Fruit fly (Drosophila melanogaster) whole organism, embryonic: ENCODE measurements around the gene CG7656.

Experiments used
- Adf1 ChIP-seq: fragments of 200-800 bp; sonication (Bioruptor generic); IDR thresholded peaks from 2 replicates; pipeline ENCODE4 v1.3.6; 2022; ENCODE audit warnings: missing biosample characterization, missing genetic modification characterization
- Atf3 ChIP-seq: fragments of 200-800 bp; sonication (Bioruptor generic); optimal IDR thresholded peaks from 3 replicates; lab custom pipeline; 2016; ENCODE audit warnings: missing biosample characterization, missing genetic modification characterization
- CG10431 ChIP-seq: fragments of 200-800 bp; sonication (Bioruptor generic); optimal IDR thresholded peaks from 3 replicates; lab custom pipeline; 2018; ENCODE audit warnings: missing biosample characterization, mild to moderate bottlenecking, missing genetic modification characterization
- CG11456 ChIP-seq: fragments of 200-800 bp; sonication (Bioruptor generic); IDR thresholded peaks from 3 replicates; pipeline ENCODE4 v1.3.6; 2022; ENCODE audit warnings: missing biosample characterization, missing genetic modification characterization
- CG12219 ChIP-seq: fragments of 200-800 bp; sonication (Bioruptor generic); optimal IDR thresholded peaks from 3 replicates; lab custom pipeline; 2018; ENCODE audit warnings: missing biosample characterization, mild to moderate bottlenecking, missing genetic modification characterization
- CG12769 ChIP-seq: fragments of 200-800 bp; sonication (Bioruptor generic); optimal IDR thresholded peaks from 2 replicates; lab custom pipeline; 2019; ENCODE audit warnings: missing biosample characterization, mild to moderate bottlenecking, missing genetic modification characterization, moderate library complexity
- CG13287 ChIP-seq: fragments of 200-800 bp; sonication (Bioruptor generic); IDR thresholded peaks from 2 replicates; pipeline ENCODE4 v1.3.6; 2022; ENCODE audit warnings: missing biosample characterization, missing genetic modification characterization; ENCODE audit not compliant: partially characterized antibody
- CG17612 ChIP-seq: fragments of 200-800 bp; sonication (Bioruptor generic); IDR thresholded peaks from 2 replicates; pipeline ENCODE4 v1.3.6; 2022; ENCODE audit warnings: missing biosample characterization, missing genetic modification characterization
- CG2129 ChIP-seq: fragments of 200-800 bp; sonication (Bioruptor generic); IDR thresholded peaks from 2 replicates; pipeline ENCODE4 v1.3.6; 2022; ENCODE audit warnings: missing biosample characterization, missing genetic modification characterization; ENCODE audit not compliant: partially characterized antibody
- CG3407 ChIP-seq: fragments of 200-800 bp; sonication (Bioruptor generic); optimal IDR thresholded peaks from 2 replicates; lab custom pipeline; 2018; ENCODE audit warnings: missing biosample characterization, mild to moderate bottlenecking, missing genetic modification characterization
- CG6175 ChIP-seq: fragments of 200-800 bp; sonication (Bioruptor generic); IDR thresholded peaks from 3 replicates; pipeline ENCODE4 v1.3.6; 2022; ENCODE audit warnings: missing biosample characterization, missing genetic modification characterization
- CG7786 ChIP-seq: fragments of 200-800 bp; sonication (Bioruptor generic); optimal IDR thresholded peaks from 2 replicates; lab custom pipeline; 2016; ENCODE audit warnings: missing biosample characterization, missing genetic modification characterization
- CG8290 ChIP-seq, 3 experiments: fragments of 200-800 bp; sonication (Bioruptor generic); optimal IDR thresholded peaks; 2 replicates each; lab custom pipeline; 2016 to 2019; ENCODE audit warnings: missing biosample characterization in 3 of 3, missing genetic modification characterization in 3 of 3, mild to moderate bottlenecking in 2 of 3, moderate library complexity in 1 of 3
- Chrac-16 ChIP-seq: fragments of 200-800 bp; sonication (Bioruptor generic); optimal IDR thresholded peaks from 3 replicates; lab custom pipeline; 2016; ENCODE audit warnings: missing biosample characterization, missing genetic modification characterization
- Doc3 ChIP-seq: fragments of 200-800 bp; sonication (Bioruptor generic); IDR thresholded peaks from 3 replicates; pipeline ENCODE4 v1.3.6; 2022; ENCODE audit warnings: missing biosample characterization, missing genetic modification characterization; ENCODE audit not compliant: partially characterized antibody
- Dref ChIP-seq: fragments of 200-800 bp; sonication (Bioruptor generic); IDR thresholded peaks from 2 replicates; pipeline ENCODE4 v1.3.6; 2022; ENCODE audit warnings: missing biosample characterization, missing genetic modification characterization
- Drgx ChIP-seq: fragments of 200-800 bp; sonication (Bioruptor generic); IDR thresholded peaks from 2 replicates; pipeline ENCODE4 v1.3.6; 2022; ENCODE audit warnings: missing biosample characterization, missing genetic modification characterization
- E2f2 ChIP-seq: fragments of 200-800 bp; sonication (Bioruptor generic); IDR thresholded peaks from 2 replicates; pipeline ENCODE4 v1.3.6; 2022; ENCODE audit warnings: missing biosample characterization, missing genetic modification characterization
- ERR ChIP-seq: fragments of 200-800 bp; sonication (Bioruptor generic); optimal IDR thresholded peaks from 2 replicates; lab custom pipeline; 2016; ENCODE audit warnings: missing biosample characterization, missing genetic modification characterization
- Elba2 ChIP-seq: fragments of 200-800 bp; sonication (Bioruptor generic); optimal IDR thresholded peaks from 3 replicates; lab custom pipeline; 2016; ENCODE audit warnings: missing biosample characterization, missing genetic modification characterization
- Hr51 ChIP-seq, 2 experiments: fragments of 200-800 bp; sonication (Bioruptor generic); optimal IDR thresholded peaks; 2 replicates in 1 of 2; 3 replicates in 1 of 2; lab custom pipeline; 2016 to 2018; ENCODE audit warnings: missing biosample characterization in 2 of 2, missing genetic modification characterization in 2 of 2, mild to moderate bottlenecking in 1 of 2, moderate library complexity in 1 of 2
- Hr78 ChIP-seq, 2 experiments: fragments of 200-800 bp in 1 of 2; fragments of >200 bp in 1 of 2; sonication (Bioruptor generic) in 1 of 2; optimal IDR thresholded peaks; 2 replicates each; lab custom pipeline; 2017 to 2019; ENCODE audit warnings: missing biosample characterization in 2 of 2, missing genetic modification characterization in 2 of 2, mild to moderate bottlenecking in 1 of 2, moderate library complexity in 1 of 2
- Lpt ChIP-seq: fragments of >200 bp; optimal IDR thresholded peaks from 2 replicates; lab custom pipeline; 2018; ENCODE audit warnings: missing biosample characterization, missing genetic modification characterization
- Oaz ChIP-seq: fragments of 200-800 bp; sonication (Bioruptor generic); IDR thresholded peaks from 2 replicates; pipeline ENCODE4 v1.3.6; 2022; ENCODE audit warnings: missing biosample characterization, missing genetic modification characterization
- Ravus ChIP-seq: fragments of 200-800 bp; sonication (Bioruptor generic); IDR thresholded peaks from 2 replicates; pipeline ENCODE4 v1.3.6; 2022; ENCODE audit warnings: missing biosample characterization, missing genetic modification characterization
- abd-A ChIP-seq: fragments of 200-800 bp; sonication (Bioruptor generic); optimal IDR thresholded peaks from 3 replicates; lab custom pipeline; 2019; ENCODE audit warnings: missing biosample characterization, mild to moderate bottlenecking, missing genetic modification characterization, moderate library complexity
- al ChIP-seq: fragments of 200-800 bp; sonication (Bioruptor generic); IDR thresholded peaks from 2 replicates; pipeline ENCODE4 v1.3.6; 2022; ENCODE audit warnings: missing biosample characterization, missing genetic modification characterization
- bbx ChIP-seq: fragments of 200-800 bp; sonication (Bioruptor generic); IDR thresholded peaks from 2 replicates; pipeline ENCODE4 v1.3.6; 2022; ENCODE audit warnings: missing biosample characterization, missing genetic modification characterization; ENCODE audit not compliant: partially characterized antibody
- bowl ChIP-seq: fragments of 200-800 bp; sonication (Bioruptor generic); IDR thresholded peaks from 2 replicates; pipeline ENCODE4 v1.3.6; 2022; ENCODE audit warnings: missing biosample characterization, missing genetic modification characterization
- cato ChIP-seq: fragments of 200-800 bp; sonication (Bioruptor generic); optimal IDR thresholded peaks from 2 replicates; lab custom pipeline; 2016; ENCODE audit warnings: missing biosample characterization, missing genetic modification characterization, borderline replicate concordance
- croc ChIP-seq: fragments of 200-800 bp; sonication (Bioruptor generic); conservative IDR thresholded peaks from 3 replicates; pipeline ENCODE4 v1.3.6; 2022; ENCODE audit warnings: missing biosample characterization, missing genetic modification characterization
- cwo ChIP-seq: fragments of 200-800 bp; sonication (Bioruptor generic); optimal IDR thresholded peaks from 3 replicates; lab custom pipeline; 2017; ENCODE audit warnings: missing biosample characterization, missing genetic modification characterization, mild to moderate bottlenecking, moderate library complexity, missing genetic modification reagents
- gem ChIP-seq: fragments of 200-800 bp; sonication (Bioruptor generic); optimal IDR thresholded peaks from 2 replicates; lab custom pipeline; 2019; ENCODE audit warnings: missing biosample characterization, mild to moderate bottlenecking, missing genetic modification characterization, moderate library complexity
- gfzf ChIP-seq: fragments of 200-800 bp; sonication (Bioruptor generic); optimal IDR thresholded peaks from 2 replicates; lab custom pipeline; 2016; ENCODE audit warnings: missing biosample characterization, mild to moderate bottlenecking, missing genetic modification characterization, moderate library complexity
- insv ChIP-seq, 2 experiments: fragments of 200-800 bp; sonication (Bioruptor generic); optimal IDR thresholded peaks; 3 replicates each; lab custom pipeline; 2016 to 2018; ENCODE audit warnings: missing biosample characterization in 2 of 2, missing genetic modification characterization in 2 of 2
- jigr1 ChIP-seq: fragments of 200-800 bp; sonication (Bioruptor generic); IDR thresholded peaks from 3 replicates; pipeline ENCODE4 v1.3.6; 2022; ENCODE audit warnings: missing biosample characterization, missing genetic modification characterization
- klu ChIP-seq: fragments of 200-800 bp; sonication (Bioruptor generic); IDR thresholded peaks from 2 replicates; pipeline ENCODE4 v1.3.6; 2022; ENCODE audit warnings: missing biosample characterization, missing genetic modification characterization
- mam ChIP-seq: fragments of 200-800 bp; sonication (Bioruptor generic); optimal IDR thresholded peaks from 3 replicates; lab custom pipeline; 2016; ENCODE audit warnings: missing biosample characterization, missing genetic modification characterization
- mld ChIP-seq: fragments of 200-800 bp; sonication (Bioruptor generic); IDR thresholded peaks from 3 replicates; pipeline ENCODE4 v1.3.6; 2022; ENCODE audit warnings: missing biosample characterization, missing genetic modification characterization; ENCODE audit not compliant: partially characterized antibody
- peb ChIP-seq: fragments of 200-800 bp; sonication (Bioruptor generic); IDR thresholded peaks from 2 replicates; pipeline ENCODE4 v1.3.6; 2022; ENCODE audit warnings: missing biosample characterization, missing genetic modification characterization
- phol ChIP-seq: fragments of 200-800 bp; sonication (Bioruptor generic); optimal IDR thresholded peaks from 3 replicates; lab custom pipeline; 2018; ENCODE audit warnings: missing biosample characterization, mild to moderate bottlenecking, missing genetic modification characterization, moderate library complexity
- repo ChIP-seq: fragments of 200-800 bp; sonication (Bioruptor generic); optimal IDR thresholded peaks from 2 replicates; lab custom pipeline; 2016; ENCODE audit warnings: missing biosample characterization, missing genetic modification characterization
- salm ChIP-seq: fragments of 200-800 bp; sonication (Bioruptor generic); optimal IDR thresholded peaks from 2 replicates; lab custom pipeline; 2018; ENCODE audit warnings: missing biosample characterization, mild to moderate bottlenecking, missing genetic modification characterization
- sens-2 ChIP-seq: fragments of 200-800 bp; sonication (Bioruptor generic); IDR thresholded peaks from 2 replicates; pipeline ENCODE4 v1.3.6; 2022; ENCODE audit warnings: missing biosample characterization, missing genetic modification characterization
- ssp ChIP-seq: fragments of 200-800 bp; sonication (Bioruptor generic); IDR thresholded peaks from 2 replicates; pipeline ENCODE4 v1.3.6; 2022; ENCODE audit warnings: missing biosample characterization, missing genetic modification characterization
- tio ChIP-seq: fragments of 200-800 bp; sonication (Bioruptor generic); optimal IDR thresholded peaks from 2 replicates; lab custom pipeline; 2017; ENCODE audit warnings: missing biosample characterization, missing genetic modification characterization, inconsistent platforms
- tx ChIP-seq: fragments of 200-800 bp; sonication (Bioruptor generic); optimal IDR thresholded peaks from 2 replicates; lab custom pipeline; 2016; ENCODE audit warnings: missing biosample characterization, missing genetic modification characterization
- vvl ChIP-seq: fragments of 200-800 bp; sonication (Bioruptor generic); IDR thresholded peaks from 2 replicates; pipeline ENCODE4 v1.3.6; 2022; ENCODE audit warnings: missing biosample characterization, missing genetic modification characterization
- wdn ChIP-seq: fragments of 200-800 bp; sonication (Bioruptor generic); IDR thresholded peaks from 2 replicates; pipeline ENCODE4 v1.3.6; 2022; ENCODE audit warnings: missing biosample characterization, missing genetic modification characterization
- wek ChIP-seq: fragments of 200-800 bp; sonication (Bioruptor generic); optimal IDR thresholded peaks from 3 replicates; lab custom pipeline; 2018; ENCODE audit warnings: missing biosample characterization, mild to moderate bottlenecking, missing genetic modification characterization, moderate library complexity

The CG7656 gene

dm6 chr3L:15537916-15538581 is 49.9 kb downstream of the CG7656 start (continued):
- TF ChIP-seq CG3407 (GFP tag; lab: Kevin White, UChicago) (peak; percentile 55), Ravus (GFP tag; lab: Robert Waterston, UW) (no peak), E2f2 (no peak), Drgx (GFP tag; lab: Robert Waterston, UW) (peak; percentile 56), ssp (GFP tag; lab: Robert Waterston, UW) (peak; percentile 19; the same call in 1 of the 2 replicates), CG8290 (GFP tag; optimal IDR thresholded peaks at IDR 0.05; lab: Kevin White, UChicago) (no peak), CG8290 (tag; optimal IDR thresholded peaks at IDR 0.05; lab: Kevin White, UChicago) (no peak), CG12219 (GFP tag; lab: Kevin White, UChicago) (peak; percentile 0), Doc3 (GFP tag; lab: Robert Waterston, UW) (no peak), croc (GFP tag; lab: Robert Waterston, UW) (peak; percentile 21; the same call in 1 of the 3 replicates), tio (GFP tag; lab: Kevin White, UChicago) (peak; percentile 68), CG10431 (GFP tag; lab: Kevin White, UChicago) (peak; percentile 6), insv (GFP tag; optimal IDR thresholded peaks at IDR 0.05; lab: Kevin White, UChicago) (no peak), mam (GFP tag; lab: Kevin White, UChicago) (peak; percentile 45), gfzf (GFP tag; lab: Kevin White, UChicago) (no peak), Hr78 (GFP tag; optimal IDR thresholded peaks at IDR 0.05; lab: Kevin White, UChicago) (peak in 1 of 2 experiments; percentile 35), al (no peak), bowl (GFP tag; lab: Robert Waterston, UW) (no peak), abd-A (tag; lab: Kevin White, UChicago) (no peak), Dref (GFP tag; lab: Robert Waterston, UW) (no peak), gem (tag; lab: Kevin White, UChicago) (peak; percentile 89), CG13287 (GFP tag; lab: Robert Waterston, UW) (no peak), klu (peak; percentile 44; the same call in 1 of the 2 replicates), cwo (GFP tag; lab: Kevin White, UChicago) (peak; percentile 63), CG11456 (no peak), peb (GFP tag; lab: Robert Waterston, UW) (no peak), CG6175 (no peak), mld (GFP tag; lab: Robert Waterston, UW) (no peak), cato (GFP tag; lab: Kevin White, UChicago) (peak; percentile 57), CG7786 (GFP tag; lab: Kevin White, UChicago) (no peak), tx (GFP tag; lab: Kevin White, UChicago) (peak; percentile 22), Atf3 (GFP tag; lab: Kevin White, UChicago) (no peak), phol (tag; lab: Kevin White, UChicago) (peak; percentile 84), Lpt (GFP tag; lab: Kevin White, UChicago) (no peak), ERR (no peak), Oaz (GFP tag; lab: Robert Waterston, UW) (no peak), repo (GFP tag; lab: Kevin White, UChicago) (no peak), Elba2 (no peak), bbx (GFP tag; lab: Robert Waterston, UW) (no peak), CG17612 (no peak), Hr51 (GFP tag; optimal IDR thresholded peaks at IDR 0.05; lab: Kevin White, UChicago) (peak; percentile 14 to 86), CG2129 (GFP tag; lab: Robert Waterston, UW) (no peak), wdn (GFP tag; lab: Robert Waterston, UW) (no peak), CG12769 (tag; lab: Kevin White, UChicago) (no peak), jigr1 (no peak), vvl (GFP tag; lab: Robert Waterston, UW) (peak; percentile 35), salm (tag; lab: Kevin White, UChicago) (no peak), Adf1 (GFP tag; lab: Robert Waterston, UW) (no peak), Chrac-16 (GFP tag; lab: Kevin White, UChicago) (peak; percentile 50), wek (GFP tag; lab: Kevin White, UChicago) (no peak), sens-2 (no peak)
